Worm (Caenorhabditis elegans) whole organism, late embryonic: ENCODE measurements around the gene T08G3.6.

Experiments
- C38D4.7 ChIP-seq: fragments of 200-800 bp; sonication (Bioruptor generic); optimal IDR thresholded peaks from 2 replicates; lab custom pipeline; 2018; ENCODE audit warnings: mild to moderate bottlenecking, missing genetic modification characterization, moderate library complexity, missing compliant biosample characterization
- T23F11.4 ChIP-seq: fragments of 200-800 bp; sonication (Bioruptor generic); optimal IDR thresholded peaks from 2 replicates; lab custom pipeline; 2018; ENCODE audit warnings: mild to moderate bottlenecking, missing genetic modification characterization, missing compliant biosample characterization
- Y22D7AL.16 ChIP-seq: sonication (generic microtip); optimal IDR thresholded peaks from 2 replicates; lab custom pipeline; 2016; ENCODE audit warnings: missing genetic modification characterization, missing compliant biosample characterization
- ahr-1 ChIP-seq: sonication (generic microtip); optimal IDR thresholded peaks from 2 replicates; lab custom pipeline; 2016; ENCODE audit warnings: missing genetic modification characterization, missing compliant biosample characterization
- ceh-18 ChIP-seq: sonication (generic microtip); optimal IDR thresholded peaks from 2 replicates; lab custom pipeline; 2016; ENCODE audit warnings: missing genetic modification characterization, missing compliant biosample characterization
- ceh-2 ChIP-seq: sonication (generic microtip); optimal IDR thresholded peaks from 2 replicates; lab custom pipeline; 2016; ENCODE audit warnings: missing genotype, missing genetic modification characterization, missing compliant biosample characterization
- ceh-22 ChIP-seq: sonication (generic microtip); optimal IDR thresholded peaks from 2 replicates; lab custom pipeline; 2017; ENCODE audit warnings: missing biosample characterization, missing genetic modification characterization
- ceh-24 ChIP-seq: sonication (generic microtip); optimal IDR thresholded peaks from 2 replicates; lab custom pipeline; 2016; ENCODE audit warnings: mild to moderate bottlenecking, missing genetic modification characterization, missing compliant biosample characterization
- ceh-30 ChIP-seq: fragments of 150-350 bp; optimal IDR thresholded peaks from 2 replicates; lab custom pipeline; 2014; ENCODE audit warnings: missing biosample characterization, missing genetic modification characterization
- ceh-45 ChIP-seq: fragments of 200-800 bp; sonication (Bioruptor generic); IDR thresholded peaks from 2 replicates; pipeline ENCODE4 v1.3.6; 2022; ENCODE audit warnings: missing genetic modification reagents, missing genetic modification characterization, missing compliant biosample characterization
- ceh-48 ChIP-seq: sonication (generic microtip); optimal IDR thresholded peaks from 2 replicates; lab custom pipeline; 2016; ENCODE audit warnings: missing genetic modification characterization, inconsistent platforms, missing compliant biosample characterization
- ceh-6 ChIP-seq: fragments of 200-800 bp; sonication (Bioruptor generic); optimal IDR thresholded peaks from 2 replicates; lab custom pipeline; 2018; ENCODE audit warnings: mild to moderate bottlenecking, missing genetic modification characterization, missing compliant biosample characterization
- ceh-9 ChIP-seq: sonication (generic microtip); optimal IDR thresholded peaks from 2 replicates; lab custom pipeline; 2016; ENCODE audit warnings: mild to moderate bottlenecking, missing genetic modification characterization, inconsistent platforms, missing compliant biosample characterization
- che-1 ChIP-seq: sonication (generic microtip); optimal IDR thresholded peaks from 2 replicates; lab custom pipeline; 2016; ENCODE audit warnings: mild to moderate bottlenecking, missing genetic modification characterization, missing compliant biosample characterization
- dmd-4 ChIP-seq: sonication (generic microtip); optimal IDR thresholded peaks from 2 replicates; lab custom pipeline; 2016; ENCODE audit warnings: borderline replicate concordance, missing genetic modification characterization, missing compliant biosample characterization
- ets-4 ChIP-seq: sonication (generic microtip); optimal IDR thresholded peaks from 2 replicates; lab custom pipeline; 2016; ENCODE audit warnings: missing genetic modification characterization, missing compliant biosample characterization
- eyg-1 ChIP-seq: sonication (generic microtip); optimal IDR thresholded peaks from 2 replicates; lab custom pipeline; 2016; ENCODE audit warnings: missing genotype, missing genetic modification characterization, missing compliant biosample characterization
- fax-1 ChIP-seq: sonication (generic microtip); optimal IDR thresholded peaks from 2 replicates; lab custom pipeline; 2016; ENCODE audit warnings: missing genotype, missing genetic modification characterization, missing compliant biosample characterization
- fkh-10 ChIP-seq: fragments of 150-350 bp; optimal IDR thresholded peaks from 2 replicates; lab custom pipeline; 2014; ENCODE audit warnings: missing biosample characterization, missing genetic modification reagents, missing genetic modification characterization
- hlh-13 ChIP-seq: fragments of 200-800 bp; sonication (Bioruptor generic); optimal IDR thresholded peaks from 2 replicates; lab custom pipeline; 2018; ENCODE audit warnings: mild to moderate bottlenecking, missing genetic modification characterization, missing compliant biosample characterization
- hlh-8 ChIP-seq: sonication (generic microtip); optimal IDR thresholded peaks from 2 replicates; lab custom pipeline; 2016; ENCODE audit warnings: missing genotype, missing genetic modification characterization, missing compliant biosample characterization
- lin-11 ChIP-seq: fragments of 200-800 bp; sonication (Bioruptor generic); optimal IDR thresholded peaks from 2 replicates; lab custom pipeline; 2018; ENCODE audit warnings: mild to moderate bottlenecking, missing genetic modification characterization, missing compliant biosample characterization
- madf-2 ChIP-seq: sonication (generic microtip); optimal IDR thresholded peaks from 2 replicates; lab custom pipeline; 2017; ENCODE audit warnings: missing genetic modification characterization, missing compliant biosample characterization
- mec-3 ChIP-seq: sonication (generic microtip); optimal IDR thresholded peaks from 2 replicates; lab custom pipeline; 2016; ENCODE audit warnings: borderline replicate concordance, missing genetic modification characterization, missing compliant biosample characterization
- nfya-1 ChIP-seq: sonication (generic microtip); optimal IDR thresholded peaks from 2 replicates; lab custom pipeline; 2017; ENCODE audit warnings: missing genetic modification characterization, mild to moderate bottlenecking, missing compliant biosample characterization, antibody characterized with exemption, moderate library complexity
- nhr-232 ChIP-seq: sonication (generic microtip); optimal IDR thresholded peaks from 2 replicates; lab custom pipeline; 2016; ENCODE audit warnings: missing genetic modification characterization, missing compliant biosample characterization
- pag-3 ChIP-seq: sonication (generic microtip); optimal IDR thresholded peaks from 2 replicates; lab custom pipeline; 2016; ENCODE audit warnings: missing compliant biosample characterization, missing genetic modification characterization, borderline replicate concordance
- pat-9 ChIP-seq: fragments of 200-800 bp; sonication (Bioruptor generic); optimal IDR thresholded peaks from 2 replicates; lab custom pipeline; 2018; ENCODE audit warnings: mild to moderate bottlenecking, missing genetic modification characterization, moderate library complexity, missing compliant biosample characterization
- pax-1 ChIP-seq: fragments of 150-350 bp; optimal IDR thresholded peaks from 2 replicates; lab custom pipeline; 2014; ENCODE audit warnings: missing biosample characterization, missing genetic modification characterization
- pha-2 ChIP-seq: sonication (generic microtip); optimal IDR thresholded peaks from 2 replicates; lab custom pipeline; 2017; ENCODE audit warnings: mild to moderate bottlenecking, missing genetic modification characterization, missing compliant biosample characterization
- ref-2 ChIP-seq: sonication (generic microtip); optimal IDR thresholded peaks from 2 replicates; lab custom pipeline; 2016; ENCODE audit warnings: missing genetic modification characterization, missing compliant biosample characterization
- rnt-1 ChIP-seq: sonication (generic microtip); optimal IDR thresholded peaks from 2 replicates; lab custom pipeline; 2016; ENCODE audit warnings: missing genetic modification characterization, missing compliant biosample characterization
- syd-9 ChIP-seq: sonication (generic microtip); optimal IDR thresholded peaks from 2 replicates; lab custom pipeline; 2016; ENCODE audit warnings: mild to moderate bottlenecking, missing genetic modification characterization, moderate library complexity, missing compliant biosample characterization
- tbx-2 ChIP-seq: sonication (generic microtip); optimal IDR thresholded peaks from 2 replicates; lab custom pipeline; 2016; ENCODE audit warnings: missing genetic modification characterization, missing compliant biosample characterization
- tbx-7 ChIP-seq: sonication (generic microtip); optimal IDR thresholded peaks from 2 replicates; lab custom pipeline; 2016; ENCODE audit warnings: missing genotype, missing genetic modification characterization, missing compliant biosample characterization
- ttx-3 ChIP-seq: sonication (generic microtip); optimal IDR thresholded peaks from 2 replicates; lab custom pipeline; 2016; ENCODE audit warnings: missing genetic modification reagents, missing genetic modification characterization, missing compliant biosample characterization
- unc-3 ChIP-seq, 2 experiments: fragments of 200-800 bp in 1 of 2; sonication (Bioruptor generic) in 1 of 2; sonication (generic microtip) in 1 of 2; conservative IDR thresholded peaks in 1 of 2; optimal IDR thresholded peaks in 1 of 2; 2 replicates each; pipeline versions ENCODE4 v1.3.6 to Lab custom; 2016 to 2022; ENCODE audit warnings: missing compliant biosample characterization in 2 of 2, missing genetic modification characterization in 2 of 2, missing genetic modification reagents in 1 of 2
- unc-42 ChIP-seq: sonication (generic microtip); optimal IDR thresholded peaks from 2 replicates; lab custom pipeline; 2016; ENCODE audit warnings: missing genotype, missing genetic modification characterization, missing compliant biosample characterization
- unc-86 ChIP-seq: sonication (generic microtip); optimal IDR thresholded peaks from 2 replicates; lab custom pipeline; 2016; ENCODE audit warnings: missing genetic modification characterization, missing compliant biosample characterization
- ztf-16 ChIP-seq: sonication (generic microtip); optimal IDR thresholded peaks from 2 replicates; lab custom pipeline; 2017; ENCODE audit warnings: missing genetic modification characterization, missing compliant biosample characterization

The T08G3.6 gene

DNA sequence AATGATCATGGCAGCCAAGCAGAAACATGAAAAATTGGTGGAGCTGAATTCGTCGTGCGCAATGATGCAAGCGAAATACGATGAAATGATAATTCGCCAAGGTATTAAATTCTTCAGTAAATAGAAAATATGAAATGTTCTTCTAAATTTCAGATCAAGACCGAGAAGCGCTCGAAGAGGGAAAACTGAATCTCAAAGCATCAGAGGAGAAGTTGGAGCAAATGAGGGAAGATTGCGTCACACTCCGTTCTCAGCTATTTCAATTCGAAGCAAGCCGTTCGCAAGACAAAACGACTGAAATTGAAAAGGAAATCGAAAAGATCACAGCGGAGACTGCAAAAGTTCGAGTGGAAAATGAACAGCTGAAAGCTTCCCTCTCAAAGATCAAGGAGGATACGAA, 39.4 kb upstream of the T08G3.6 start:
- no peak for TF ChIP-seq ceh-45 (GFP tag; lab: Robert Waterston, UW)
- TF ChIP-seq dmd-4, result no peak
- no peak for TF ChIP-seq unc-42 (tag; lab: Kevin White, UChicago)
- TF ChIP-seq nfya-1 (tag; lab: Kevin White, UChicago), result no peak
- TF ChIP-seq ttx-3 (tag; lab: Kevin White, UChicago), result no peak
- TF ChIP-seq ets-4 (tag; lab: Kevin White, UChicago), result no peak
- no peak for TF ChIP-seq ceh-48 (tag; lab: Kevin White, UChicago)
- TF ChIP-seq fax-1 (tag; lab: Kevin White, UChicago), result no peak
- TF ChIP-seq ceh-22 (tag; lab: Kevin White, UChicago), result no peak
- TF ChIP-seq nhr-232 (tag; lab: Kevin White, UChicago), result no peak
- no peak for TF ChIP-seq ztf-16 (tag; lab: Kevin White, UChicago)
- no peak for TF ChIP-seq ceh-18 (tag; lab: Kevin White, UChicago)
- TF ChIP-seq syd-9 (tag; lab: Kevin White, UChicago), result no peak
- no peak for TF ChIP-seq madf-2 (tag; lab: Kevin White, UChicago)
- no peak for TF ChIP-seq fkh-10
- no peak for TF ChIP-seq T23F11.4
- no peak for TF ChIP-seq hlh-13
- no peak for TF ChIP-seq pat-9 (tag; lab: Kevin White, UChicago)
- TF ChIP-seq ceh-9 (tag; lab: Kevin White, UChicago), result no peak

DNA sequence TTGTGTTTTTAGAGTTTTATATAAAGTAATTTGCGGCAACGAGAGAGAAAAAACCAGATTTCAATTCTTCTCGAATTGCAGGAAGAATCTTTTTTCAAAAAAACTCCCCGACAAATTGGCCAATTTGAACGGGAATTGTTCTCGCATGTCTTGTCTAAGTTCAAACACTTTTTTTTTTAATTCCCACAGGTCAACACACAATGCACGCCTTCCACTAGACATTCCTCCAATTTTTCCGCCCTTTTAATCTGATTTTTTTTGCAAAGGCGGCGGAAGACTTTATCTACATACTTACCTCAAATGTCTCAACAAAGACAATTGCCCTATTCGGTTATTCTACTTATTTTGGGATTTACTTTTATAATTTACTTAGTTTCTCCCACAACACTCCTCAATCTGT, 38.1 kb upstream of the T08G3.6 start, which contains the start of gene F26D2.3:
F26D2.3 (plus strand) TSS at position 301 of the 400 bp plus-strand sequence.
- TF ChIP-seq pax-1 (tag; lab: Kevin White, UChicago) (no peak), ceh-24 (no peak), madf-2 (tag; lab: Kevin White, UChicago) (no peak), pha-2 (tag; lab: Kevin White, UChicago) (no peak), eyg-1 (tag; lab: Kevin White, UChicago) (no peak), unc-3 (GFP tag; conservative IDR thresholded peaks at IDR 0.05; lab: Robert Waterston, UW) (no peak), unc-3 (tag; optimal IDR thresholded peaks at IDR 0.05; lab: Kevin White, UChicago) (no peak)
- TF ChIP-seq, all 69 proteins: peak for 0

ce11 chrV:16410521-16410920, 35.3 kb upstream of the T08G3.6 start, which contains the start of gene srh-145:
Gene srh-145 (plus strand): TSS chrV:16410713.
- TF ChIP-seq hlh-8 (tag; lab: Kevin White, UChicago), result no peak
- no peak for TF ChIP-seq C38D4.7
- TF ChIP-seq ets-4 (tag; lab: Kevin White, UChicago), result no peak
- TF ChIP-seq ceh-6, result no peak
- TF ChIP-seq che-1 (tag; lab: Kevin White, UChicago), result no peak
- TF ChIP-seq pag-3 (tag; lab: Kevin White, UChicago), result no peak
- TF ChIP-seq fkh-10, result no peak
- TF ChIP-seq madf-2 (tag; lab: Kevin White, UChicago), result no peak
- no peak for TF ChIP-seq unc-86 (tag; lab: Kevin White, UChicago)

- no peak for TF ChIP-seq ahr-1 (tag; lab: Kevin White, UChicago)
- TF ChIP-seq lin-11, result no peak
- no peak for TF ChIP-seq tbx-2
- no peak for TF ChIP-seq ceh-2 (tag; lab: Kevin White, UChicago)
- no peak for TF ChIP-seq ttx-3 (tag; lab: Kevin White, UChicago)
- TF ChIP-seq ceh-30 (tag; lab: Kevin White, UChicago), result no peak
- TF ChIP-seq ref-2, result no peak
- TF ChIP-seq rnt-1 (tag; lab: Kevin White, UChicago), result no peak
- no peak for TF ChIP-seq mec-3 (tag; lab: Kevin White, UChicago)
- no peak for TF ChIP-seq Y22D7AL.16 (tag; lab: Kevin White, UChicago)
- TF ChIP-seq unc-42 (tag; lab: Kevin White, UChicago), result no peak
- TF ChIP-seq ceh-22 (tag; lab: Kevin White, UChicago), result no peak
- TF ChIP-seq fax-1 (tag; lab: Kevin White, UChicago), result no peak
- no peak for TF ChIP-seq tbx-7
- TF ChIP-seq hlh-13, result no peak
- TF ChIP-seq che-1 (tag; lab: Kevin White, UChicago), result no peak
- no peak for TF ChIP-seq ztf-16 (tag; lab: Kevin White, UChicago)
These were observed 28.8 kb upstream of the T08G3.6 start, which contains the start of gene str-55 for ce11 chrV:16417014-16417413. Gene str-55 (minus strand): TSS chrV:16417114.
